Fruit fly (Drosophila melanogaster) whole organism, adult: ENCODE data around the gene eIF3a.

ENCODE experiments used
- CG11617 ChIP-seq: fragments of 200-800 bp; sonication (Bioruptor generic); optimal IDR thresholded peaks from 2 replicates; lab custom pipeline; 2017; ENCODE audit warnings: mild to moderate bottlenecking, missing biosample characterization, missing genetic modification reagents, missing genetic modification characterization
- CG14711 ChIP-seq: fragments of 200-800 bp; sonication (Bioruptor generic); optimal IDR thresholded peaks from 2 replicates; lab custom pipeline; 2018; ENCODE audit warnings: missing biosample characterization, mild to moderate bottlenecking, missing genetic modification characterization, moderate library complexity
- CG1620 ChIP-seq: fragments of 200-800 bp; sonication (Bioruptor generic); optimal IDR thresholded peaks from 2 replicates; lab custom pipeline; 2016; ENCODE audit warnings: missing biosample characterization, missing genetic modification characterization
- CG33017 ChIP-seq: fragments of 200-800 bp; sonication (Bioruptor generic); optimal IDR thresholded peaks from 2 replicates; lab custom pipeline; 2018; ENCODE audit warnings: missing biosample characterization, mild to moderate bottlenecking, missing genetic modification characterization, moderate library complexity
- CG5204 ChIP-seq: fragments of 200-800 bp; sonication (Bioruptor generic); optimal IDR thresholded peaks from 2 replicates; lab custom pipeline; 2016; ENCODE audit warnings: missing biosample characterization, missing genetic modification characterization
- CG7045 ChIP-seq: fragments of 200-800 bp; sonication (Bioruptor generic); optimal IDR thresholded peaks from 2 replicates; lab custom pipeline; 2017; ENCODE audit warnings: missing biosample characterization, mild to moderate bottlenecking, missing genetic modification characterization
- Crg-1 ChIP-seq: fragments of 200-800 bp; sonication (Bioruptor generic); optimal IDR thresholded peaks from 2 replicates; lab custom pipeline; 2016; ENCODE audit warnings: missing biosample characterization, missing genetic modification characterization
- Mnt ChIP-seq: fragments of 200-800 bp; sonication (Bioruptor generic); optimal IDR thresholded peaks from 2 replicates; lab custom pipeline; 2016; ENCODE audit warnings: missing biosample characterization, mild to moderate bottlenecking, missing genetic modification characterization
- toe ChIP-seq: fragments of 200-800 bp; sonication (Bioruptor generic); optimal IDR thresholded peaks from 2 replicates; lab custom pipeline; 2016; ENCODE audit warnings: missing biosample characterization, missing genetic modification characterization

DNA sequence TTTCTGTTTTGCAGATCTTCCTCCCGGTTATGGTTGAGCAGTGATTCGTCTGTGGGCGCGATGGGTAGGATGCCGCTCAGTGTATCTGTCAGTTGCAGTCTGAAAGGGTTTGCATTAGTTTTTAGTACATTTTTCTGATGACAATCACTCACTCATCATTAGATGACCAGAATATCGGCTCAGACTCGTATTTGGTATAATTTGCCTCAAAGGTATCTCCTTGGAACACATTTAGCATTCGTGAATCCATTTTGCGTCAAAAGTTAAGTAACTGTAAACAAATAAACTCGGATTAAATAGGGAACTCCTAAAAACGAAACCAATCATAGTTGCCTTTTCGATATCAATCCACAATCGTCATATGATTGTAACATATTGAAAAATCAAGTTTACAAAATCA, 7.0 kb downstream of the eIF3a start, which contains the start of gene CG31525:
- TF ChIP-seq CG33017 (tag; lab: Kevin White, UChicago): no peak
- no peak for TF ChIP-seq toe (GFP tag; lab: Kevin White, UChicago)
- no peak for TF ChIP-seq Mnt (GFP tag; lab: Kevin White, UChicago)
- no peak for TF ChIP-seq Crg-1 (GFP tag; lab: Kevin White, UChicago)
- TF ChIP-seq CG7045 (GFP tag; lab: Kevin White, UChicago): no peak
- TF ChIP-seq CG14711 (tag; lab: Kevin White, UChicago): no peak
- TF ChIP-seq CG1620: no peak
- TF ChIP-seq CG5204 (GFP tag; lab: Kevin White, UChicago): no peak
- TF ChIP-seq CG11617 (GFP tag; lab: Kevin White, UChicago): no peak
